Fruit fly (Drosophila melanogaster) whole organism, embryonic: ENCODE data around the gene CG10663.

Source experiments
- Atf6 ChIP-seq: fragments of 200-800 bp; sonication (Bioruptor generic); IDR thresholded peaks from 2 replicates; pipeline ENCODE4 v1.3.6; 2022; ENCODE audit warnings: missing biosample characterization, missing genetic modification characterization
- CG10209 ChIP-seq: fragments of 200-800 bp; sonication (Bioruptor generic); optimal IDR thresholded peaks from 3 replicates; lab custom pipeline; 2017; ENCODE audit warnings: missing biosample characterization, mild to moderate bottlenecking, missing genetic modification characterization, missing genetic modification reagents
- CG10274 ChIP-seq: fragments of 200-800 bp; sonication (Bioruptor generic); optimal IDR thresholded peaks from 3 replicates; lab custom pipeline; 2017; ENCODE audit warnings: missing biosample characterization, mild to moderate bottlenecking, missing genetic modification characterization
- CG10654 ChIP-seq: fragments of 200-800 bp; sonication (Bioruptor generic); optimal IDR thresholded peaks from 2 replicates; lab custom pipeline; 2016; ENCODE audit warnings: missing biosample characterization, missing genetic modification characterization
- CG11085 ChIP-seq: fragments of 200-800 bp; sonication (Bioruptor generic); IDR thresholded peaks from 2 replicates; pipeline ENCODE4 v1.3.6; 2022; ENCODE audit warnings: missing biosample characterization, missing genetic modification characterization
- CG11504 ChIP-seq: fragments of 200-800 bp; sonication (Bioruptor generic); optimal IDR thresholded peaks from 3 replicates; lab custom pipeline; 2019; ENCODE audit warnings: missing biosample characterization, mild to moderate bottlenecking, missing genetic modification characterization, moderate library complexity
- CG11695 ChIP-seq: fragments of 200-800 bp; sonication (Bioruptor generic); IDR thresholded peaks from 3 replicates; pipeline ENCODE4 v1.3.6; 2022; ENCODE audit warnings: missing biosample characterization, missing genetic modification characterization
- CG12155 ChIP-seq: fragments of 200-800 bp; sonication (Bioruptor generic); optimal IDR thresholded peaks from 3 replicates; lab custom pipeline; 2016; ENCODE audit warnings: missing biosample characterization, missing genetic modification characterization
- CG1233 ChIP-seq: fragments of 200-800 bp; sonication (Bioruptor generic); optimal IDR thresholded peaks from 4 replicates; lab custom pipeline; 2018; ENCODE audit warnings: missing biosample characterization, mild to moderate bottlenecking, missing genetic modification characterization
- CG1603 ChIP-seq: fragments of 200-800 bp; sonication (Bioruptor generic); optimal IDR thresholded peaks from 2 replicates; lab custom pipeline; 2019; ENCODE audit warnings: missing biosample characterization, mild to moderate bottlenecking, missing genetic modification characterization, moderate library complexity
- CG18262 ChIP-seq: fragments of 200-800 bp; optimal IDR thresholded peaks from 3 replicates; lab custom pipeline; 2019; ENCODE audit warnings: missing biosample characterization, mild to moderate bottlenecking, missing genetic modification characterization, moderate library complexity
- CG2875 ChIP-seq: fragments of 200-800 bp; sonication (Bioruptor generic); optimal IDR thresholded peaks from 2 replicates; lab custom pipeline; 2017; ENCODE audit warnings: missing biosample characterization, mild to moderate bottlenecking, missing genetic modification characterization, missing genetic modification reagents
- CG34224 ChIP-seq: fragments of 200-800 bp; sonication (Bioruptor generic); IDR thresholded peaks from 3 replicates; pipeline ENCODE4 v1.3.6; 2022; ENCODE audit warnings: missing biosample characterization, missing genetic modification characterization; ENCODE audit not compliant: partially characterized antibody
- CG4360 ChIP-seq: fragments of 200-800 bp; sonication (Bioruptor generic); IDR thresholded peaks from 2 replicates; pipeline ENCODE4 v1.3.6; 2022; ENCODE audit warnings: missing biosample characterization, missing genetic modification characterization
- CG4404 ChIP-seq: fragments of 200-800 bp; sonication (Bioruptor generic); IDR thresholded peaks from 2 replicates; pipeline ENCODE4 v1.3.6; 2022; ENCODE audit warnings: missing biosample characterization, missing genetic modification characterization
- CG7357 ChIP-seq: fragments of 200-800 bp; sonication (Bioruptor generic); IDR thresholded peaks from 3 replicates; pipeline ENCODE4 v1.3.6; 2022; ENCODE audit warnings: missing biosample characterization, missing genetic modification characterization
- CG9437 ChIP-seq: fragments of 200-800 bp; sonication (Bioruptor generic); optimal IDR thresholded peaks from 2 replicates; lab custom pipeline; 2018; ENCODE audit warnings: missing biosample characterization, mild to moderate bottlenecking, missing genetic modification characterization
- CG9797 ChIP-seq: fragments of 200-800 bp; sonication (Bioruptor generic); optimal IDR thresholded peaks from 3 replicates; lab custom pipeline; 2018; ENCODE audit warnings: missing biosample characterization, mild to moderate bottlenecking, missing genetic modification characterization
- CG9876 ChIP-seq: fragments of 200-800 bp; sonication (Bioruptor generic); optimal IDR thresholded peaks from 2 replicates; lab custom pipeline; 2016; ENCODE audit warnings: missing biosample characterization, missing genetic modification characterization
- CTCF ChIP-seq: fragments of 200-800 bp; sonication (Bioruptor generic); optimal IDR thresholded peaks from 2 replicates; lab custom pipeline; 2017; ENCODE audit warnings: missing biosample characterization, mild to moderate bottlenecking, missing genetic modification characterization, moderate library complexity
- Dek ChIP-seq: fragments of 200-800 bp; sonication (Bioruptor generic); optimal IDR thresholded peaks from 3 replicates; lab custom pipeline; 2019; ENCODE audit warnings: missing biosample characterization, mild to moderate bottlenecking, missing genetic modification characterization, moderate library complexity
- Dp ChIP-seq: fragments of 200-800 bp; sonication (Bioruptor generic); optimal IDR thresholded peaks from 2 replicates; lab custom pipeline; 2018; ENCODE audit warnings: missing biosample characterization, mild to moderate bottlenecking, missing genetic modification characterization, moderate library complexity
- Ets65A ChIP-seq: fragments of 200-800 bp; sonication (Bioruptor generic); peaks from one replicate; lab custom pipeline; 2016; ENCODE audit warnings: missing biosample characterization, missing genetic modification characterization
- Ets97D ChIP-seq: fragments of 200-800 bp; sonication (Bioruptor generic); optimal IDR thresholded peaks from 3 replicates; lab custom pipeline; 2016; ENCODE audit warnings: missing biosample characterization, missing genetic modification characterization
- Fer2 ChIP-seq: fragments of 200-800 bp; sonication (Bioruptor generic); optimal IDR thresholded peaks from 2 replicates; lab custom pipeline; 2018; ENCODE audit warnings: missing biosample characterization, mild to moderate bottlenecking, missing genetic modification characterization, moderate library complexity
- HLH54F ChIP-seq: fragments of 200-800 bp; sonication (Bioruptor generic); optimal IDR thresholded peaks from 3 replicates; lab custom pipeline; 2016; ENCODE audit warnings: missing biosample characterization, missing genetic modification characterization
- NC2β ChIP-seq: fragments of 200-800 bp; sonication (Bioruptor generic); optimal IDR thresholded peaks from 2 replicates; lab custom pipeline; 2016; ENCODE audit warnings: missing biosample characterization, missing genetic modification characterization
- Nf-YB ChIP-seq: fragments of 200-800 bp; sonication (Bioruptor generic); optimal IDR thresholded peaks from 3 replicates; lab custom pipeline; 2019; ENCODE audit warnings: missing biosample characterization, mild to moderate bottlenecking, missing genetic modification characterization, moderate library complexity
- Ptx1 ChIP-seq: fragments of 200-800 bp; sonication (Bioruptor generic); IDR thresholded peaks from 2 replicates; pipeline ENCODE4 v1.3.6; 2022; ENCODE audit warnings: missing biosample characterization, missing genetic modification characterization
- Stat92E ChIP-seq, 3 experiments: fragments of >200 bp in 2 of 3; fragments of 200-800 bp in 1 of 3; sonication (Bioruptor generic) in 1 of 3; optimal IDR thresholded peaks; 2 replicates each; lab custom pipeline; 2017 to 2019; ENCODE audit warnings: missing biosample characterization in 3 of 3, missing genetic modification characterization in 3 of 3, mild to moderate bottlenecking in 1 of 3, moderate library complexity in 1 of 3
- Trl ChIP-seq, 3 experiments: fragments of >200 bp in 2 of 3; fragments of 200-800 bp in 1 of 3; sonication (Bioruptor generic) in 1 of 3; optimal IDR thresholded peaks; 2 replicates in 1 of 3; 3 replicates in 2 of 3; lab custom pipeline; 2016 to 2017; ENCODE audit warnings: missing biosample characterization in 1 of 3, missing genetic modification characterization in 1 of 3
- Usf ChIP-seq: fragments of 200-800 bp; sonication (Bioruptor generic); optimal IDR thresholded peaks from 2 replicates; lab custom pipeline; 2017; ENCODE audit warnings: missing genotype, missing biosample characterization, missing genetic modification characterization
- Xbp1 ChIP-seq: fragments of 200-800 bp; sonication (Bioruptor generic); optimal IDR thresholded peaks from 3 replicates; lab custom pipeline; 2016; ENCODE audit warnings: missing biosample characterization, mild to moderate bottlenecking, missing genetic modification characterization
- aop ChIP-seq: fragments of 200-800 bp; sonication (Bioruptor generic); IDR thresholded peaks from 2 replicates; pipeline ENCODE4 v1.3.6; 2022; ENCODE audit warnings: missing biosample characterization, missing genetic modification characterization
- bsh ChIP-seq, 2 experiments: fragments of 200-800 bp; sonication (Bioruptor generic); optimal IDR thresholded peaks; 2 replicates each; lab custom pipeline; 2017 to 2018; ENCODE audit warnings: mild to moderate bottlenecking in 2 of 2, missing biosample characterization in 2 of 2, missing genetic modification characterization in 2 of 2, moderate library complexity in 1 of 2
- btn ChIP-seq: fragments of 200-800 bp; sonication (Bioruptor generic); optimal IDR thresholded peaks from 2 replicates; lab custom pipeline; 2016; ENCODE audit warnings: missing biosample characterization, missing genetic modification characterization
- chn ChIP-seq: fragments of 200-800 bp; sonication (Bioruptor generic); optimal IDR thresholded peaks from 2 replicates; lab custom pipeline; 2016; ENCODE audit warnings: missing biosample characterization, missing genetic modification characterization
- crp ChIP-seq, 2 experiments: fragments of 200-800 bp; sonication (Bioruptor generic); optimal IDR thresholded peaks; 2 replicates in 1 of 2; 3 replicates in 1 of 2; lab custom pipeline; 2017; ENCODE audit warnings: missing biosample characterization in 2 of 2, missing genetic modification characterization in 2 of 2, mild to moderate bottlenecking in 1 of 2, moderate library complexity in 1 of 2
- ftz-f1 ChIP-seq: fragments of 200-800 bp; sonication (Bioruptor generic); optimal IDR thresholded peaks from 2 replicates; lab custom pipeline; 2016; ENCODE audit warnings: missing biosample characterization, missing genetic modification characterization
- h ChIP-seq: fragments of >200 bp; optimal IDR thresholded peaks from 2 replicates; lab custom pipeline; 2017
- hkb ChIP-seq, 2 experiments: fragments of 200-800 bp in 1 of 2; fragments of >200 bp in 1 of 2; sonication (Bioruptor generic) in 1 of 2; IDR thresholded peaks in 1 of 2; optimal IDR thresholded peaks in 1 of 2; 2 replicates each; pipeline versions ENCODE4 v1.3.6 to Lab custom; 2017 to 2022; ENCODE audit warnings: missing biosample characterization in 1 of 2, missing genetic modification characterization in 1 of 2
- lbe ChIP-seq: fragments of 200-800 bp; sonication (Bioruptor generic); optimal IDR thresholded peaks from 2 replicates; lab custom pipeline; 2016; ENCODE audit warnings: missing biosample characterization, mild to moderate bottlenecking, missing genetic modification characterization
- nerfin-1 ChIP-seq: fragments of 200-800 bp; sonication (Bioruptor generic); optimal IDR thresholded peaks from 3 replicates; lab custom pipeline; 2019; ENCODE audit warnings: missing biosample characterization, mild to moderate bottlenecking, missing genetic modification characterization, moderate library complexity
- onecut ChIP-seq: fragments of 200-800 bp; sonication (Bioruptor generic); IDR thresholded peaks from 2 replicates; pipeline ENCODE4 v1.3.6; 2022; ENCODE audit warnings: missing biosample characterization, missing genetic modification characterization
- repo ChIP-seq: fragments of 200-800 bp; sonication (Bioruptor generic); optimal IDR thresholded peaks from 2 replicates; lab custom pipeline; 2016; ENCODE audit warnings: missing biosample characterization, missing genetic modification characterization
- row ChIP-seq: fragments of 200-800 bp; sonication (Bioruptor generic); IDR thresholded peaks from 3 replicates; pipeline ENCODE4 v1.3.6; 2022; ENCODE audit warnings: missing biosample characterization, missing genetic modification characterization
- sens-2 ChIP-seq: fragments of 200-800 bp; sonication (Bioruptor generic); IDR thresholded peaks from 2 replicates; pipeline ENCODE4 v1.3.6; 2022; ENCODE audit warnings: missing biosample characterization, missing genetic modification characterization
- shn ChIP-seq: fragments of 200-800 bp; sonication (Bioruptor generic); optimal IDR thresholded peaks from 3 replicates; lab custom pipeline; 2016; ENCODE audit warnings: missing biosample characterization, missing genetic modification characterization
- sima ChIP-seq: fragments of 200-800 bp; sonication (Bioruptor generic); optimal IDR thresholded peaks from 2 replicates; lab custom pipeline; 2016; ENCODE audit warnings: missing biosample characterization, missing genetic modification characterization
- sob ChIP-seq: fragments of 200-800 bp; sonication (Bioruptor generic); IDR thresholded peaks from 2 replicates; pipeline ENCODE4 v1.3.6; 2022; ENCODE audit warnings: missing biosample characterization, missing genetic modification characterization
- twi ChIP-seq: fragments of 200-800 bp; optimal IDR thresholded peaks from 2 replicates; lab custom pipeline; 2019; ENCODE audit warnings: missing biosample characterization, mild to moderate bottlenecking, missing genetic modification characterization, moderate library complexity
- yki ChIP-seq: fragments of >200 bp; optimal IDR thresholded peaks from 3 replicates; lab custom pipeline; 2018

CG10663 gene

DNA sequence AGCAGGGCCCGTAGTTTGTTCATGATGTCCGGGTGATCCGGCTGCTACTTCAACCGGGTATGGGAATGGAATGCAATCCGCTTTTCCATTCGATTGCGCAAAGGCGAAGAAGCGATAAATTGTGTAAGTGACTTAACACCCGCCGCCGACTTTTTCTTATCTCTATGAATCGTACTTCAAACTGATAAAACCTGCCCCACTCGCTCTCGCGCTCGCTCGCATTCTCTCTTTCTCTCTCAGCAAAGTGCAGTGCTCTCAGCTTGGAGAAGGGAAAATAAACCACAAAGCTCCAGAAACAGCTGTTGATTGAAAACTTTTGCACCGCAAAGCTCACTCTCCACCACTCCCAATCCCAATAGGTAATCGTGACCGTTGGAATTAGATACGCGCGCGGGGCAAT lies 5.1 kb upstream of the CG10663 start:
- TF ChIP-seq crp (GFP tag; optimal IDR thresholded peaks at IDR 0.05; lab: Kevin White, UChicago) (peak in 1 of 2 experiments; percentile 63), CG11695 (GFP tag; lab: Robert Waterston, UW) (no peak), Ets65A (GFP tag; lab: Kevin White, UChicago) (no peak), ftz-f1 (GFP tag; lab: Kevin White, UChicago) (no peak), Xbp1 (GFP tag; lab: Kevin White, UChicago) (no peak), CG1233 (GFP tag; lab: Kevin White, UChicago) (no peak), Dp (GFP tag; lab: Kevin White, UChicago) (no peak), HLH54F (GFP tag; lab: Kevin White, UChicago) (no peak), yki (lab: Kevin White, UChicago) (peak; percentile 59), CG7357 (GFP tag; lab: Robert Waterston, UW) (no peak), CG9797 (no peak), Trl (optimal IDR thresholded peaks at IDR 0.05; lab: Kevin White, UChicago) (peak; percentile 91 to 92), Trl (GFP tag; optimal IDR thresholded peaks at IDR 0.05; lab: Kevin White, UChicago) (no peak), row (GFP tag; lab: Robert Waterston, UW) (no peak), CG12155 (no peak), lbe (GFP tag; lab: Kevin White, UChicago) (peak; percentile 69), CG4404 (no peak), repo (no peak), Ptx1 (GFP tag; lab: Robert Waterston, UW) (no peak), NC2β (no peak), bsh (GFP tag; optimal IDR thresholded peaks at IDR 0.05; lab: Kevin White, UChicago) (no peak), Usf (GFP tag; lab: Kevin White, UChicago) (no peak), shn (GFP tag; lab: Kevin White, UChicago) (no peak), hkb (optimal IDR thresholded peaks at IDR 0.05; lab: Kevin White, UChicago) (no peak), hkb (GFP tag; IDR thresholded peaks at IDR 0.05; lab: Robert Waterston, UW) (peak; percentile 40; the same call in 1 of the 2 replicates), Stat92E (GFP tag; optimal IDR thresholded peaks at IDR 0.05; lab: Kevin White, UChicago) (no peak), chn (no peak), nerfin-1 (tag; lab: Kevin White, UChicago) (no peak), Ets97D (no peak), CG10654 (GFP tag; lab: Kevin White, UChicago) (no peak), CG10274 (no peak), CTCF (GFP tag; lab: Kevin White, UChicago) (no peak), CG2875 (GFP tag; lab: Kevin White, UChicago) (no peak), CG9876 (GFP tag; lab: Kevin White, UChicago) (no peak), sens-2 (GFP tag; lab: Robert Waterston, UW) (no peak), CG18262 (tag; lab: Kevin White, UChicago) (no peak), CG10209 (GFP tag; lab: Kevin White, UChicago) (no peak), twi (tag; lab: Kevin White, UChicago) (no peak), onecut (no peak), Atf6 (GFP tag; lab: Robert Waterston, UW) (no peak), CG4360 (GFP tag; lab: Robert Waterston, UW) (no peak), CG1603 (no peak), sob (GFP tag; lab: Robert Waterston, UW) (no peak), btn (GFP tag; lab: Kevin White, UChicago) (no peak), Dek (tag; lab: Kevin White, UChicago) (no peak), Nf-YB (no peak), CG9437 (GFP tag; lab: Kevin White, UChicago) (no peak), sima (GFP tag; lab: Kevin White, UChicago) (no peak), aop (GFP tag; lab: Robert Waterston, UW) (no peak), CG11085 (GFP tag; lab: Robert Waterston, UW) (no peak), CG11504 (no peak), Fer2 (tag; lab: Kevin White, UChicago) (no peak), h (lab: Kevin White, UChicago) (no peak), CG34224 (GFP tag; lab: Robert Waterston, UW) (peak; percentile 42; the same call in 1 of the 3 replicates)
